Fruit fly (Drosophila melanogaster): ENCODE data around the gene mew.
A peak's percentile ranks its signal among the peaks of the same experiment; 100 is the strongest.

Gene mew

dm6 chrX:13274429-13275095 is 16.3 kb upstream of the mew start (continued):
- no peak for TF ChIP-seq CG6175 (GFP tag; IDR thresholded peaks at IDR 0.05)
- no peak for TF ChIP-seq Gsc (GFP tag; IDR thresholded peaks at IDR 0.05)
- no peak for TF ChIP-seq sens-2 (GFP tag; IDR thresholded peaks at IDR 0.05)
- peak; percentile 14 for TF ChIP-seq CG10654 (GFP tag; optimal IDR thresholded peaks at IDR 0.05)
- TF ChIP-seq kni (GFP tag; optimal IDR thresholded peaks at IDR 0.05) = no peak
- TF ChIP-seq CG11398 (GFP tag; optimal IDR thresholded peaks at IDR 0.05) = no peak
- TF ChIP-seq tll (GFP tag; optimal IDR thresholded peaks at IDR 0.05) = no peak
- TF ChIP-seq CG1792 (GFP tag; optimal IDR thresholded peaks at IDR 0.05) = no peak
- TF ChIP-seq Bteb2 (GFP tag; optimal IDR thresholded peaks at IDR 0.05) = no peak
- TF ChIP-seq ac (GFP tag; optimal IDR thresholded peaks at IDR 0.05) = no peak
- TF ChIP-seq zfh2 (GFP tag; optimal IDR thresholded peaks at IDR 0.05) = no peak
- no peak for TF ChIP-seq CG2116 (GFP tag; optimal IDR thresholded peaks at IDR 0.05)
- TF ChIP-seq maf-S (GFP tag; optimal IDR thresholded peaks at IDR 0.05) = no peak
- TF ChIP-seq fd96Cb (tag; optimal IDR thresholded peaks at IDR 0.05) = peak; percentile 72
- TF ChIP-seq hbn (GFP tag; IDR thresholded peaks at IDR 0.05; ENCODE audit: partially characterized antibody) = no peak
- no peak for TF ChIP-seq Rx (GFP tag; IDR thresholded peaks at IDR 0.05)
- no peak for TF ChIP-seq nom (GFP tag; optimal IDR thresholded peaks at IDR 0.05)
- no peak for TF ChIP-seq CG8944 (GFP tag; optimal IDR thresholded peaks at IDR 0.05)
- TF ChIP-seq CG6254 (GFP tag; optimal IDR thresholded peaks at IDR 0.05) = peak; percentile 25
- TF ChIP-seq Ets65A (GFP tag) = no peak
- peak; percentile 51 for TF ChIP-seq stc (GFP tag; IDR thresholded peaks at IDR 0.05)
- TF ChIP-seq ara (GFP tag; IDR thresholded peaks at IDR 0.05) = no peak; the same call in 1 of the 2 replicates
- TF ChIP-seq Sox102F (GFP tag; optimal IDR thresholded peaks at IDR 0.05) = peak; percentile 77
- TF ChIP-seq Atf6 (GFP tag; IDR thresholded peaks at IDR 0.05) = no peak
- no peak for TF ChIP-seq TFAM (GFP tag; optimal IDR thresholded peaks at IDR 0.05)
- no peak for TF ChIP-seq Usf (GFP tag; optimal IDR thresholded peaks at IDR 0.05)
- TF ChIP-seq her (GFP tag; optimal IDR thresholded peaks at IDR 0.05) = no peak
- TF ChIP-seq CG7963 (GFP tag; IDR thresholded peaks at IDR 0.05; ENCODE audit: partially characterized antibody) = no peak
- no peak for TF ChIP-seq Taf1 (GFP tag; IDR thresholded peaks at IDR 0.05)
- TF ChIP-seq tx (GFP tag; optimal IDR thresholded peaks at IDR 0.05) = no peak
- peak; percentile 49 for TF ChIP-seq Drgx (GFP tag; IDR thresholded peaks at IDR 0.05)
- no peak for TF ChIP-seq trh (GFP tag; optimal IDR thresholded peaks at IDR 0.05)
- TF ChIP-seq CG10462 (GFP tag; optimal IDR thresholded peaks at IDR 0.05) = no peak
- peak; percentile 37 for TF ChIP-seq wor (GFP tag; IDR thresholded peaks at IDR 0.05)
- peak; percentile 30 for TF ChIP-seq Hsf (GFP tag; optimal IDR thresholded peaks at IDR 0.05)
- TF ChIP-seq Hr3 (GFP tag; optimal IDR thresholded peaks at IDR 0.05) = peak; percentile 21
- TF ChIP-seq HmgZ (tag; optimal IDR thresholded peaks at IDR 0.05) = no peak
- TF ChIP-seq ttk (GFP tag; IDR thresholded peaks at IDR 0.05) = no peak
- no peak for TF ChIP-seq da (GFP tag; optimal IDR thresholded peaks at IDR 0.05)
- TF ChIP-seq CG10274 (GFP tag; optimal IDR thresholded peaks at IDR 0.05) = no peak
- TF ChIP-seq CG42726 (GFP tag; IDR thresholded peaks at IDR 0.05; ENCODE audit: partially characterized antibody) = no peak
- TF ChIP-seq CG17359 (tag; optimal IDR thresholded peaks at IDR 0.05) = peak; percentile 60
- peak; percentile 45 for TF ChIP-seq lab (GFP tag; optimal IDR thresholded peaks at IDR 0.05)
- no peak for TF ChIP-seq CG12219 (GFP tag; optimal IDR thresholded peaks at IDR 0.05)
- peak; percentile 47 for TF ChIP-seq Fer1 (GFP tag; optimal IDR thresholded peaks at IDR 0.05)
- TF ChIP-seq CG9932 (GFP tag; IDR thresholded peaks at IDR 0.05) = peak; percentile 34; the same call in 1 of the 2 replicates
- TF ChIP-seq CG6689 (GFP tag; IDR thresholded peaks at IDR 0.05) = peak; percentile 53; the same call in 1 of the 2 replicates
- TF ChIP-seq dimm (GFP tag; IDR thresholded peaks at IDR 0.05) = no peak
- TF ChIP-seq CG18011 (GFP tag; optimal IDR thresholded peaks at IDR 0.05) = no peak
- peak; percentile 1 to 49 for TF ChIP-seq dpn (GFP tag; optimal IDR thresholded peaks at IDR 0.05)
- TF ChIP-seq tna (GFP tag; IDR thresholded peaks at IDR 0.05; ENCODE audit: partially characterized antibody) = no peak
